Fruit fly (Drosophila melanogaster) whole organism, wandering third instar larva: ENCODE data around the gene sing.

Experiments used
- Abd-B ChIP-seq: fragments of >200 bp; optimal IDR thresholded peaks from 2 replicates; lab custom pipeline; 2017; ENCODE audit warnings: missing biosample characterization, missing genetic modification characterization
- CG32264 ChIP-seq: fragments of 200-800 bp; sonication (Bioruptor generic); optimal IDR thresholded peaks from 2 replicates; lab custom pipeline; 2016; ENCODE audit warnings: missing biosample characterization, missing genetic modification characterization
- CG9705 ChIP-seq: fragments of 200-800 bp; sonication (Bioruptor generic); optimal IDR thresholded peaks from 2 replicates; lab custom pipeline; 2018; ENCODE audit warnings: missing biosample characterization, mild to moderate bottlenecking, missing genetic modification characterization
- CrebA ChIP-seq: fragments of 200-800 bp; sonication (Bioruptor generic); optimal IDR thresholded peaks from 2 replicates; lab custom pipeline; 2016; ENCODE audit warnings: missing biosample characterization, mild to moderate bottlenecking, missing genetic modification characterization, borderline replicate concordance
- Dfd ChIP-seq: fragments of >200 bp; optimal IDR thresholded peaks from 2 replicates; lab custom pipeline; 2017; ENCODE audit warnings: missing biosample characterization, missing genetic modification characterization
- Dif ChIP-seq: fragments of 200-275, 200-300 bp; sonication (Bioruptor generic); optimal IDR thresholded peaks from 2 replicates; lab custom pipeline; 2018; ENCODE audit warnings: missing biosample characterization, missing genetic modification characterization; ENCODE audit not compliant: partially characterized antibody
- GATAd ChIP-seq: sonication (Bioruptor generic); optimal IDR thresholded peaks from 2 replicates; lab custom pipeline; 2016; ENCODE audit warnings: missing biosample characterization, missing genetic modification characterization
- HLH106 ChIP-seq: fragments of 200-800 bp; optimal IDR thresholded peaks from 3 replicates; lab custom pipeline; 2019; ENCODE audit warnings: missing biosample characterization, mild to moderate bottlenecking, missing genetic modification characterization, moderate library complexity
- Hnf4 ChIP-seq: fragments of 200-800 bp; sonication (Bioruptor generic); optimal IDR thresholded peaks from 2 replicates; lab custom pipeline; 2016; ENCODE audit warnings: missing biosample characterization, mild to moderate bottlenecking, missing genetic modification characterization
- Hr78 ChIP-seq: fragments of >200 bp; optimal IDR thresholded peaks from 2 replicates; lab custom pipeline; 2017; ENCODE audit warnings: missing biosample characterization, missing genetic modification characterization
- Hr83 ChIP-seq: fragments of 200-300 bp; sonication (Bioruptor generic); optimal IDR thresholded peaks from 2 replicates; lab custom pipeline; 2016; ENCODE audit warnings: missing biosample characterization, mild to moderate bottlenecking, missing genetic modification characterization, moderate library complexity; ENCODE audit not compliant: poor library complexity, severe bottlenecking
- Jra ChIP-seq: sonication (Bioruptor generic); optimal IDR thresholded peaks from 2 replicates; lab custom pipeline; 2016; ENCODE audit warnings: missing biosample characterization, missing genetic modification characterization
- Mio ChIP-seq: sonication (Bioruptor generic); optimal IDR thresholded peaks from 2 replicates; lab custom pipeline; 2016; ENCODE audit warnings: missing biosample characterization, missing genetic modification characterization
- Myc ChIP-seq: fragments of >200 bp; optimal IDR thresholded peaks from 2 replicates; lab custom pipeline; 2017
- N ChIP-seq: fragments of >200 bp; optimal IDR thresholded peaks from 2 replicates; lab custom pipeline; 2018; ENCODE audit warnings: missing biosample characterization, missing external identifiers, missing genetic modification characterization
- Rel ChIP-seq, 2 experiments: fragments of 200-800 bp; sonication (Bioruptor generic) in 1 of 2; optimal IDR thresholded peaks; 2 replicates in 1 of 2; 3 replicates in 1 of 2; lab custom pipeline; 2016 to 2019; ENCODE audit warnings: mild to moderate bottlenecking in 2 of 2, missing biosample characterization in 2 of 2, missing genetic modification characterization in 2 of 2, moderate library complexity in 1 of 2
- Sp1 ChIP-seq: fragments of 200-800 bp; sonication (Bioruptor generic); optimal IDR thresholded peaks from 3 replicates; lab custom pipeline; 2019; ENCODE audit warnings: missing biosample characterization, mild to moderate bottlenecking, missing genetic modification characterization, moderate library complexity
- Vsx2 ChIP-seq: fragments of 200-300, 225-300 bp; sonication (Bioruptor generic); optimal IDR thresholded peaks from 2 replicates; lab custom pipeline; 2018; ENCODE audit warnings: missing biosample characterization, missing genetic modification characterization; ENCODE audit not compliant: partially characterized antibody
- br ChIP-seq: fragments of 200-800 bp; sonication (Bioruptor generic); optimal IDR thresholded peaks from 2 replicates; lab custom pipeline; 2016; ENCODE audit warnings: missing biosample characterization, missing genetic modification characterization
- brk ChIP-seq: fragments of 200-800 bp; sonication (Bioruptor generic); optimal IDR thresholded peaks from 2 replicates; lab custom pipeline; 2016; ENCODE audit warnings: missing biosample characterization, mild to moderate bottlenecking, missing genetic modification characterization
- dl ChIP-seq, 2 experiments: fragments of 175-275, 200-275 bp in 1 of 2; fragments of 200-275 bp in 1 of 2; sonication (Bioruptor generic); optimal IDR thresholded peaks; lab custom pipeline; 2018; ENCODE audit warnings: mild to moderate bottlenecking in 2 of 2, missing biosample characterization in 2 of 2, missing genetic modification characterization in 2 of 2, moderate library complexity in 2 of 2; ENCODE audit not compliant: partially characterized antibody in 2 of 2, insufficient read depth in 1 of 2
- dmrt93B ChIP-seq: fragments of 200-800 bp; sonication (Bioruptor generic); optimal IDR thresholded peaks from 2 replicates; lab custom pipeline; 2018; ENCODE audit warnings: missing biosample characterization, mild to moderate bottlenecking, missing genetic modification characterization
- dsf ChIP-seq: sonication (Bioruptor generic); optimal IDR thresholded peaks from 2 replicates; lab custom pipeline; 2016; ENCODE audit warnings: missing biosample characterization, missing genetic modification characterization, borderline replicate concordance
- ey ChIP-seq: fragments of 200-800 bp; sonication (Bioruptor generic); optimal IDR thresholded peaks from 2 replicates; lab custom pipeline; 2016; ENCODE audit warnings: missing biosample characterization, missing genetic modification characterization
- foxo ChIP-seq, 2 experiments: fragments of 200-800 bp; sonication (Bioruptor generic); optimal IDR thresholded peaks; 2 replicates in 1 of 2; 3 replicates in 1 of 2; lab custom pipeline; 2016 to 2017; ENCODE audit warnings: missing biosample characterization in 2 of 2, missing genetic modification characterization in 2 of 2
- fru ChIP-seq: fragments of 200-800 bp; sonication (Bioruptor generic); optimal IDR thresholded peaks from 3 replicates; lab custom pipeline; 2016; ENCODE audit warnings: missing biosample characterization, mild to moderate bottlenecking, missing genetic modification characterization
- h ChIP-seq: fragments of 200-800 bp; sonication (Bioruptor generic); optimal IDR thresholded peaks from 3 replicates; lab custom pipeline; 2016; ENCODE audit warnings: missing biosample characterization, mild to moderate bottlenecking, missing genetic modification characterization
- jim ChIP-seq: fragments of 175-275, 200-325 bp; sonication (Bioruptor generic); optimal IDR thresholded peaks from 2 replicates; lab custom pipeline; 2016; ENCODE audit warnings: missing biosample characterization, mild to moderate bottlenecking, missing genetic modification characterization
- lola ChIP-seq: fragments of >200 bp; optimal IDR thresholded peaks from 2 replicates; lab custom pipeline; 2017; ENCODE audit warnings: missing biosample characterization, missing genetic modification characterization
- rgr ChIP-seq: fragments of 200-800 bp; sonication (Bioruptor generic); optimal IDR thresholded peaks from 3 replicates; lab custom pipeline; 2016; ENCODE audit warnings: missing biosample characterization, mild to moderate bottlenecking, missing genetic modification characterization
- sage ChIP-seq: fragments of 200-800 bp; sonication (Bioruptor generic); optimal IDR thresholded peaks from 2 replicates; lab custom pipeline; 2016; ENCODE audit warnings: missing biosample characterization, mild to moderate bottlenecking, missing genetic modification characterization
- sv ChIP-seq: fragments of 200-800 bp; sonication (Bioruptor generic); optimal IDR thresholded peaks from 3 replicates; lab custom pipeline; 2016; ENCODE audit warnings: missing biosample characterization, missing genetic modification characterization
- tai ChIP-seq: sonication (Bioruptor generic); optimal IDR thresholded peaks from 2 replicates; lab custom pipeline; 2016; ENCODE audit warnings: missing biosample characterization, missing genetic modification characterization

The sing gene

dm6 chrX:16689339-16689738, 10.2 kb downstream of the sing start:
- TF ChIP-seq h (GFP tag; lab: Kevin White, UChicago) = no peak
- no peak for TF ChIP-seq CrebA (GFP tag; lab: Kevin White, UChicago)
- TF ChIP-seq rgr (GFP tag; lab: Kevin White, UChicago) = no peak
- no peak for TF ChIP-seq Myc (lab: Kevin White, UChicago)
- TF ChIP-seq sv = no peak
- no peak for TF ChIP-seq CG9705 (GFP tag; lab: Kevin White, UChicago)
- TF ChIP-seq brk (GFP tag; lab: Kevin White, UChicago) = no peak
- no peak for TF ChIP-seq GATAd (GFP tag; lab: Kevin White, UChicago)
- no peak for TF ChIP-seq Vsx2 (GFP tag; lab: Kevin White, UChicago)
- TF ChIP-seq Jra (GFP tag; lab: Kevin White, UChicago) = no peak
- no peak for TF ChIP-seq CG32264

dm6 chrX:16689966-16690365, 10.9 kb downstream of the sing start:
- TF ChIP-seq Hnf4 (GFP tag; lab: Kevin White, UChicago) (no peak), Sp1 (GFP tag; lab: Kevin White, UChicago) (no peak), HLH106 (tag; lab: Kevin White, UChicago) (no peak), sv (no peak), dsf (GFP tag; lab: Kevin White, UChicago) (no peak), Dif (GFP tag; lab: Kevin White, UChicago) (no peak), foxo (GFP tag; optimal IDR thresholded peaks at IDR 0.05; lab: Kevin White, UChicago) (no peak), Hr78 (GFP tag; lab: Kevin White, UChicago) (no peak), tai (GFP tag; lab: Kevin White, UChicago) (no peak), dl (GFP tag; optimal IDR thresholded peaks at IDR 0.05; lab: Kevin White, UChicago; ENCODE audit: insufficient read depth in 1 of 2, partially characterized antibody in 2 of 2) (no peak), CG32264 (no peak), rgr (GFP tag; lab: Kevin White, UChicago) (no peak), br (GFP tag; lab: Kevin White, UChicago) (no peak), brk (GFP tag; lab: Kevin White, UChicago) (no peak), N (GFP tag; lab: Kevin White, UChicago) (no peak), Hr83 (GFP tag; lab: Kevin White, UChicago) (no peak), Mio (no peak), jim (GFP tag; lab: Kevin White, UChicago) (no peak), fru (GFP tag; lab: Kevin White, UChicago) (no peak), Abd-B (GFP tag; lab: Kevin White, UChicago) (no peak)

dm6 chrX:16690499-16690898, 11.4 kb downstream of the sing start:
- TF ChIP-seq brk (GFP tag; lab: Kevin White, UChicago) = no peak
- TF ChIP-seq Sp1 (GFP tag; lab: Kevin White, UChicago) = no peak
- TF ChIP-seq Dif (GFP tag; lab: Kevin White, UChicago) = no peak
- TF ChIP-seq CG32264 = no peak
- no peak for TF ChIP-seq Hr78 (GFP tag; lab: Kevin White, UChicago)
- TF ChIP-seq dmrt93B = no peak
- no peak for TF ChIP-seq ey (GFP tag; lab: Kevin White, UChicago)
- TF ChIP-seq br (GFP tag; lab: Kevin White, UChicago) = no peak
- TF ChIP-seq Myc (lab: Kevin White, UChicago) = no peak
- no peak for TF ChIP-seq CrebA (GFP tag; lab: Kevin White, UChicago)
- TF ChIP-seq jim (GFP tag; lab: Kevin White, UChicago) = no peak
- TF ChIP-seq GATAd (GFP tag; lab: Kevin White, UChicago) = no peak
- TF ChIP-seq Rel (GFP tag; optimal IDR thresholded peaks at IDR 0.05; lab: Kevin White, UChicago) = no peak
- TF ChIP-seq Rel (tag; optimal IDR thresholded peaks at IDR 0.05; lab: Kevin White, UChicago) = no peak
- TF ChIP-seq HLH106 (tag; lab: Kevin White, UChicago) = no peak
- no peak for TF ChIP-seq Dfd (GFP tag; lab: Kevin White, UChicago)
- no peak for TF ChIP-seq dsf (GFP tag; lab: Kevin White, UChicago)
- no peak for TF ChIP-seq fru (GFP tag; lab: Kevin White, UChicago)
- no peak for TF ChIP-seq foxo (GFP tag; optimal IDR thresholded peaks at IDR 0.05; lab: Kevin White, UChicago)
- no peak for TF ChIP-seq sage (GFP tag; lab: Kevin White, UChicago)
- no peak for TF ChIP-seq lola
